Worm (Caenorhabditis elegans) whole organism, L4 larva: Measurements from ENCODE around the gene T05G5.1.

Experiments
- F49E8.2 ChIP-seq: sonication (generic microtip); optimal IDR thresholded peaks from 2 replicates; lab custom pipeline; 2016; ENCODE audit warnings: missing compliant biosample characterization, mild to moderate bottlenecking, missing genetic modification characterization, borderline replicate concordance
- ZK546.5 ChIP-seq, 2 experiments: sonication (generic microtip); optimal IDR thresholded peaks; 2 replicates each; lab custom pipeline; 2017; ENCODE audit warnings: missing biosample characterization in 2 of 2, missing genetic modification characterization in 2 of 2
- ceh-44 ChIP-seq: fragments of 200-800 bp; sonication (Bioruptor generic); IDR thresholded peaks from 2 replicates; pipeline ENCODE4 v1.3.6; 2022; ENCODE audit warnings: missing genetic modification reagents, missing genetic modification characterization, missing compliant biosample characterization
- saeg-2 ChIP-seq: fragments of 200-800 bp; sonication (Bioruptor generic); IDR thresholded peaks from 2 replicates; pipeline ENCODE4 v1.3.6; 2022; ENCODE audit warnings: missing genetic modification reagents, missing genetic modification characterization, missing compliant biosample characterization

ce11 chrIII:9694474-9694873 lies 48.7 kb downstream of the T05G5.1 start, which contains the start of gene set-3:
- TF ChIP-seq saeg-2 (GFP tag; lab: Robert Waterston, UW): no peak
- TF ChIP-seq ZK546.5 (tag; optimal IDR thresholded peaks at IDR 0.05; lab: Kevin White, UChicago): no peak
- TF ChIP-seq ceh-44: no peak
- no peak for TF ChIP-seq F49E8.2
